Worm (Caenorhabditis elegans) whole organism, L4/young adult: ENCODE data around the gene irld-65.
A peak's percentile ranks its signal among the peaks of the same experiment; 100 is the strongest.

Experiments used
- W03F9.2 ChIP-seq: fragments of 150-350 bp; optimal IDR thresholded peaks from 2 replicates; lab custom pipeline; 2014; ENCODE audit warnings: missing biosample characterization, missing genetic modification characterization
- dao-5 ChIP-seq: sonication (generic microtip); optimal IDR thresholded peaks from 2 replicates; lab custom pipeline; 2016; ENCODE audit warnings: missing genotype, missing genetic modification characterization, moderate library complexity, missing compliant biosample characterization
- him-1 ChIP-seq: sonication (generic microtip); optimal IDR thresholded peaks from 2 replicates; lab custom pipeline; 2016; ENCODE audit warnings: missing genotype, missing genetic modification reagents, missing genetic modification characterization, missing compliant biosample characterization

The irld-65 gene

ce11 chrII:2925032-2925431 is 12.7 kb downstream of the irld-65 start:
- TF ChIP-seq dao-5 (tag; lab: Kevin White, UChicago) (no peak), W03F9.2 (no peak), him-1 (tag; lab: Kevin White, UChicago) (no peak)

- TF ChIP-seq him-1 (tag; lab: Kevin White, UChicago) (no peak), W03F9.2 (no peak), dao-5 (tag; lab: Kevin White, UChicago) (no peak)
Observed at ce11 chrII:2923617-2924016, 14.1 kb downstream of the irld-65 start, which contains the start of gene ZK355.2. ZK355.2 (plus strand) TSS chrII:2923917.

- TF ChIP-seq dao-5 (tag; lab: Kevin White, UChicago) (no peak), W03F9.2 (no peak), him-1 (tag; lab: Kevin White, UChicago) (no peak)
Observed at ce11 chrII:2922782-2923181, 15.0 kb downstream of the irld-65 start.

ce11 chrII:2922359-2922758 is 15.4 kb downstream of the irld-65 start:
- no peak for TF ChIP-seq him-1 (tag; lab: Kevin White, UChicago)
- TF ChIP-seq W03F9.2 = no peak
- no peak for TF ChIP-seq dao-5 (tag; lab: Kevin White, UChicago)

- TF ChIP-seq W03F9.2 (no peak), him-1 (tag; lab: Kevin White, UChicago) (no peak), dao-5 (tag; lab: Kevin White, UChicago) (no peak)
Observed at ce11 chrII:2921860-2922259, 15.9 kb downstream of the irld-65 start.

- TF ChIP-seq him-1 (tag; lab: Kevin White, UChicago) (no peak), dao-5 (tag; lab: Kevin White, UChicago) (no peak), W03F9.2 (peak; percentile 4)
Observed at ce11 chrII:2920817-2921458, 16.8 kb downstream of the irld-65 start.

ce11 chrII:2920234-2920633 is 17.5 kb downstream of the irld-65 start:
- TF ChIP-seq W03F9.2 (no peak), him-1 (tag; lab: Kevin White, UChicago) (no peak), dao-5 (tag; lab: Kevin White, UChicago) (no peak)

- TF ChIP-seq W03F9.2 (peak; percentile 36), dao-5 (tag; lab: Kevin White, UChicago) (no peak), him-1 (tag; lab: Kevin White, UChicago) (no peak)
Observed at ce11 chrII:2919074-2919857, 18.5 kb downstream of the irld-65 start, which contains the start of the genes ncap-1 and Y110A2AR.1. ncap-1 (minus strand) TSS chrII:2919314. Y110A2AR.1 (plus strand) TSS chrII:2919710.

- TF ChIP-seq him-1 (tag; lab: Kevin White, UChicago) = no peak
- TF ChIP-seq dao-5 (tag; lab: Kevin White, UChicago) = no peak
- TF ChIP-seq W03F9.2 = no peak
Observed at ce11 chrII:2913505-2913904, 24.2 kb downstream of the irld-65 start, which contains the start of gene ubc-15. ubc-15 (minus strand) TSS chrII:2913605.

ce11 chrII:2903748-2904147 is 34.0 kb downstream of the irld-65 start:
- TF ChIP-seq him-1 (tag; lab: Kevin White, UChicago) (no peak), dao-5 (tag; lab: Kevin White, UChicago) (no peak), W03F9.2 (no peak)

- TF ChIP-seq him-1 (tag; lab: Kevin White, UChicago) = no peak
Observed at ce11 chrII:2901158-2901557, 36.6 kb downstream of the irld-65 start.

ce11 chrII:2900248-2900647 is 37.5 kb downstream of the irld-65 start, which contains the start of gene ubc-26:
ubc-26 (minus strand) TSS chrII:2900348.
- TF ChIP-seq him-1 (tag; lab: Kevin White, UChicago) (no peak), W03F9.2 (no peak), dao-5 (tag; lab: Kevin White, UChicago) (no peak)

- TF ChIP-seq him-1 (tag; lab: Kevin White, UChicago) (no peak), W03F9.2 (no peak), dao-5 (tag; lab: Kevin White, UChicago) (no peak)
Observed at ce11 chrII:2894295-2894694, 43.5 kb downstream of the irld-65 start, which contains the start of gene sqv-2. sqv-2 (minus strand) TSS chrII:2894395.
